Fruit fly (Drosophila melanogaster) whole organism, embryonic: Measurements from ENCODE around the gene Drgx.

ENCODE experiments used
- Atf-2 ChIP-seq: fragments of 200-800 bp; sonication (Bioruptor generic); optimal IDR thresholded peaks from 2 replicates; lab custom pipeline; 2016; ENCODE audit warnings: missing biosample characterization, missing genetic modification characterization
- BEAF-32 ChIP-seq: fragments of 200-800 bp; sonication (Bioruptor generic); optimal IDR thresholded peaks from 3 replicates; lab custom pipeline; 2017; ENCODE audit warnings: missing biosample characterization, missing genetic modification characterization, mild to moderate bottlenecking, moderate library complexity, missing genetic modification reagents
- Bteb2 ChIP-seq: fragments of 200-800 bp; sonication (Bioruptor generic); optimal IDR thresholded peaks from 2 replicates; lab custom pipeline; 2016; ENCODE audit warnings: missing biosample characterization, missing genetic modification characterization
- CG10274 ChIP-seq: fragments of 200-800 bp; sonication (Bioruptor generic); optimal IDR thresholded peaks from 3 replicates; lab custom pipeline; 2017; ENCODE audit warnings: missing biosample characterization, mild to moderate bottlenecking, missing genetic modification characterization
- CG10654 ChIP-seq: fragments of 200-800 bp; sonication (Bioruptor generic); optimal IDR thresholded peaks from 2 replicates; lab custom pipeline; 2016; ENCODE audit warnings: missing biosample characterization, missing genetic modification characterization
- CG12155 ChIP-seq: fragments of 200-800 bp; sonication (Bioruptor generic); optimal IDR thresholded peaks from 3 replicates; lab custom pipeline; 2016; ENCODE audit warnings: missing biosample characterization, missing genetic modification characterization
- CG15696 ChIP-seq: fragments of 200-800 bp; sonication (Bioruptor generic); optimal IDR thresholded peaks from 2 replicates; lab custom pipeline; 2019; ENCODE audit warnings: missing biosample characterization, mild to moderate bottlenecking, missing genetic modification characterization, moderate library complexity
- CG16863 ChIP-seq: fragments of 200-800 bp; sonication (Bioruptor generic); optimal IDR thresholded peaks from 3 replicates; lab custom pipeline; 2016; ENCODE audit warnings: missing biosample characterization, missing genetic modification characterization
- CG1832 ChIP-seq: fragments of 200-800 bp; sonication (Bioruptor generic); optimal IDR thresholded peaks from 2 replicates; lab custom pipeline; 2017; ENCODE audit warnings: missing biosample characterization, mild to moderate bottlenecking, missing genetic modification characterization, inconsistent platforms
- CG18599 ChIP-seq: fragments of 200-800 bp; sonication (Bioruptor generic); optimal IDR thresholded peaks from 3 replicates; lab custom pipeline; 2017; ENCODE audit warnings: missing biosample characterization, missing genetic modification characterization, mild to moderate bottlenecking, moderate library complexity, missing genetic modification reagents
- CG32532 ChIP-seq: fragments of 200-800 bp; sonication (Bioruptor generic); IDR thresholded peaks from 2 replicates; pipeline ENCODE4 v1.3.6; 2022; ENCODE audit warnings: missing biosample characterization, missing genetic modification characterization
- CG3838 ChIP-seq: fragments of 200-800 bp; sonication (Bioruptor generic); optimal IDR thresholded peaks from 3 replicates; lab custom pipeline; 2016; ENCODE audit warnings: missing biosample characterization, missing genetic modification characterization
- CG6765 ChIP-seq: fragments of 200-800 bp; sonication (Bioruptor generic); optimal IDR thresholded peaks from 3 replicates; lab custom pipeline; 2017; ENCODE audit warnings: missing biosample characterization, mild to moderate bottlenecking, missing genetic modification characterization
- CG7987 ChIP-seq: fragments of 200-800 bp; sonication (Bioruptor generic); optimal IDR thresholded peaks from 2 replicates; lab custom pipeline; 2018; ENCODE audit warnings: missing biosample characterization, mild to moderate bottlenecking, missing genetic modification characterization, moderate library complexity
- CG9437 ChIP-seq: fragments of 200-800 bp; sonication (Bioruptor generic); optimal IDR thresholded peaks from 2 replicates; lab custom pipeline; 2018; ENCODE audit warnings: missing biosample characterization, mild to moderate bottlenecking, missing genetic modification characterization
- CG9727 ChIP-seq: fragments of 200-800 bp; sonication (Bioruptor generic); optimal IDR thresholded peaks from 3 replicates; lab custom pipeline; 2017; ENCODE audit warnings: missing biosample characterization, mild to moderate bottlenecking, missing genetic modification characterization
- CTCF ChIP-seq: fragments of 200-800 bp; sonication (Bioruptor generic); optimal IDR thresholded peaks from 2 replicates; lab custom pipeline; 2017; ENCODE audit warnings: missing biosample characterization, mild to moderate bottlenecking, missing genetic modification characterization, moderate library complexity
- D ChIP-seq, 2 experiments: fragments of 200-800 bp in 1 of 2; fragments of >200 bp in 1 of 2; sonication (Bioruptor generic) in 1 of 2; optimal IDR thresholded peaks; 2 replicates in 1 of 2; 3 replicates in 1 of 2; lab custom pipeline; 2017; ENCODE audit warnings: mild to moderate bottlenecking in 1 of 2, missing biosample characterization in 1 of 2, missing genetic modification characterization in 1 of 2, missing genetic modification reagents in 1 of 2
- Dbx ChIP-seq: fragments of 200-800 bp; sonication (Bioruptor generic); IDR thresholded peaks from 3 replicates; pipeline ENCODE4 v1.3.6; 2022; ENCODE audit warnings: missing biosample characterization, missing genetic modification characterization
- Deaf1 ChIP-seq: fragments of 200-800 bp; optimal IDR thresholded peaks from 3 replicates; lab custom pipeline; 2019; ENCODE audit warnings: missing biosample characterization, mild to moderate bottlenecking, missing genetic modification characterization, moderate library complexity
- Dip2 ChIP-seq: fragments of 200-800 bp; sonication (Bioruptor generic); IDR thresholded peaks from 2 replicates; pipeline ENCODE4 v1.3.6; 2022; ENCODE audit warnings: missing biosample characterization, missing genetic modification characterization
- Dll ChIP-seq: fragments of 200-800 bp; sonication (Bioruptor generic); IDR thresholded peaks from 4 replicates; pipeline ENCODE4 v1.3.6; 2022; ENCODE audit warnings: missing biosample characterization, missing genetic modification characterization; ENCODE audit not compliant: partially characterized antibody
- Ets97D ChIP-seq: fragments of 200-800 bp; sonication (Bioruptor generic); optimal IDR thresholded peaks from 3 replicates; lab custom pipeline; 2016; ENCODE audit warnings: missing biosample characterization, missing genetic modification characterization
- Fer1 ChIP-seq: fragments of 200-800 bp; sonication (Bioruptor generic); optimal IDR thresholded peaks from 2 replicates; lab custom pipeline; 2017; ENCODE audit warnings: missing biosample characterization, mild to moderate bottlenecking, missing genetic modification characterization
- HHEX ChIP-seq: fragments of 200-800 bp; sonication (Bioruptor generic); optimal IDR thresholded peaks from 3 replicates; lab custom pipeline; 2017; ENCODE audit warnings: missing biosample characterization, mild to moderate bottlenecking, missing genetic modification characterization, missing genetic modification reagents
- Mes4 ChIP-seq: fragments of 200-800 bp; sonication (Bioruptor generic); optimal IDR thresholded peaks from 2 replicates; lab custom pipeline; 2016; ENCODE audit warnings: missing biosample characterization, missing genetic modification characterization
- Neu2 ChIP-seq: fragments of 200-800 bp; sonication (Bioruptor generic); optimal IDR thresholded peaks from 3 replicates; lab custom pipeline; 2016; ENCODE audit warnings: missing biosample characterization, missing genetic modification characterization, borderline replicate concordance
- Six4 ChIP-seq: fragments of 200-800 bp; sonication (Bioruptor generic); optimal IDR thresholded peaks from 2 replicates; lab custom pipeline; 2016; ENCODE audit warnings: missing biosample characterization, missing genetic modification characterization
- Spps ChIP-seq: fragments of 200-800 bp; sonication (Bioruptor generic); optimal IDR thresholded peaks from 2 replicates; lab custom pipeline; 2018; ENCODE audit warnings: missing biosample characterization, mild to moderate bottlenecking, missing genetic modification characterization
- bab2 ChIP-seq: fragments of 200-800 bp; sonication (Bioruptor generic); optimal IDR thresholded peaks from 2 replicates; lab custom pipeline; 2016; ENCODE audit warnings: missing biosample characterization, missing genetic modification characterization
- bowl ChIP-seq: fragments of 200-800 bp; sonication (Bioruptor generic); IDR thresholded peaks from 2 replicates; pipeline ENCODE4 v1.3.6; 2022; ENCODE audit warnings: missing biosample characterization, missing genetic modification characterization
- cg ChIP-seq: fragments of 200-800 bp; sonication (Bioruptor generic); optimal IDR thresholded peaks from 3 replicates; lab custom pipeline; 2019; ENCODE audit warnings: missing biosample characterization, mild to moderate bottlenecking, missing genetic modification characterization, moderate library complexity
- cwo ChIP-seq: fragments of 200-800 bp; sonication (Bioruptor generic); optimal IDR thresholded peaks from 3 replicates; lab custom pipeline; 2017; ENCODE audit warnings: missing biosample characterization, missing genetic modification characterization, mild to moderate bottlenecking, moderate library complexity, missing genetic modification reagents
- dm ChIP-seq: fragments of 200-800 bp; sonication (Bioruptor generic); optimal IDR thresholded peaks from 3 replicates; lab custom pipeline; 2016; ENCODE audit warnings: missing biosample characterization, missing genetic modification characterization
- fd3F ChIP-seq: fragments of 200-800 bp; sonication (Bioruptor generic); optimal IDR thresholded peaks from 2 replicates; lab custom pipeline; 2018; ENCODE audit warnings: missing biosample characterization, mild to moderate bottlenecking, missing genetic modification characterization, moderate library complexity
- grn ChIP-seq: fragments of 200-800 bp; sonication (Bioruptor generic); optimal IDR thresholded peaks from 3 replicates; lab custom pipeline; 2017; ENCODE audit warnings: missing biosample characterization, missing genetic modification characterization
- jing ChIP-seq: fragments of 200-800 bp; sonication (Bioruptor generic); optimal IDR thresholded peaks from 2 replicates; lab custom pipeline; 2018; ENCODE audit warnings: missing biosample characterization, mild to moderate bottlenecking, missing genetic modification characterization
- kay ChIP-seq: fragments of 200-800 bp; sonication (Bioruptor generic); optimal IDR thresholded peaks from 2 replicates; lab custom pipeline; 2016; ENCODE audit warnings: missing biosample characterization, missing genetic modification characterization
- lov ChIP-seq, 2 experiments: fragments of 200-800 bp in 1 of 2; fragments of >200 bp in 1 of 2; sonication (Bioruptor generic) in 1 of 2; IDR thresholded peaks in 1 of 2; optimal IDR thresholded peaks in 1 of 2; 2 replicates in 1 of 2; 3 replicates in 1 of 2; pipeline versions ENCODE4 v1.3.6 to Lab custom; 2017 to 2022; ENCODE audit warnings: missing biosample characterization in 1 of 2, missing genetic modification characterization in 1 of 2
- mirr ChIP-seq: fragments of 200-800 bp; sonication (Bioruptor generic); optimal IDR thresholded peaks from 3 replicates; lab custom pipeline; 2018; ENCODE audit warnings: missing biosample characterization, mild to moderate bottlenecking, missing genetic modification characterization
- nerfin-1 ChIP-seq: fragments of 200-800 bp; sonication (Bioruptor generic); optimal IDR thresholded peaks from 3 replicates; lab custom pipeline; 2019; ENCODE audit warnings: missing biosample characterization, mild to moderate bottlenecking, missing genetic modification characterization, moderate library complexity
- p53 ChIP-seq: fragments of 200-800 bp; sonication (Bioruptor generic); optimal IDR thresholded peaks from 2 replicates; lab custom pipeline; 2016; ENCODE audit warnings: missing biosample characterization, missing genetic modification characterization
- peb ChIP-seq: fragments of 200-800 bp; sonication (Bioruptor generic); IDR thresholded peaks from 2 replicates; pipeline ENCODE4 v1.3.6; 2022; ENCODE audit warnings: missing biosample characterization, missing genetic modification characterization
- rib ChIP-seq: fragments of 200-800 bp; sonication (Bioruptor generic); IDR thresholded peaks from 2 replicates; pipeline ENCODE4 v1.3.6; 2022; ENCODE audit warnings: missing biosample characterization, missing genetic modification characterization
- ro ChIP-seq: fragments of 200-800 bp; sonication (Bioruptor generic); IDR thresholded peaks from 2 replicates; pipeline ENCODE4 v1.3.6; 2022; ENCODE audit warnings: missing biosample characterization, missing genetic modification characterization
- slou ChIP-seq: fragments of 200-800 bp; sonication (Bioruptor generic); optimal IDR thresholded peaks from 3 replicates; lab custom pipeline; 2016; ENCODE audit warnings: missing biosample characterization, missing genetic modification characterization
- tio ChIP-seq: fragments of 200-800 bp; sonication (Bioruptor generic); optimal IDR thresholded peaks from 2 replicates; lab custom pipeline; 2017; ENCODE audit warnings: missing biosample characterization, missing genetic modification characterization, inconsistent platforms
- tll ChIP-seq, 2 experiments: fragments of 200-800 bp in 1 of 2; fragments of >200 bp in 1 of 2; sonication (Bioruptor generic) in 1 of 2; optimal IDR thresholded peaks; 2 replicates each; lab custom pipeline; 2017 to 2019; ENCODE audit warnings: missing biosample characterization in 2 of 2, missing genetic modification characterization in 2 of 2, mild to moderate bottlenecking in 1 of 2, moderate library complexity in 1 of 2
- toy ChIP-seq: fragments of 200-800 bp; sonication (Bioruptor generic); IDR thresholded peaks from 2 replicates; pipeline ENCODE4 v1.3.6; 2022; ENCODE audit warnings: missing biosample characterization, missing genetic modification characterization
- twi ChIP-seq: fragments of 200-800 bp; optimal IDR thresholded peaks from 2 replicates; lab custom pipeline; 2019; ENCODE audit warnings: missing biosample characterization, mild to moderate bottlenecking, missing genetic modification characterization, moderate library complexity
- unpg ChIP-seq: fragments of 200-800 bp; sonication (Bioruptor generic); optimal IDR thresholded peaks from 3 replicates; lab custom pipeline; 2018; ENCODE audit warnings: missing biosample characterization, mild to moderate bottlenecking, missing genetic modification characterization, moderate library complexity

The Drgx gene

dm6 chr2L:3639924-3640323, 22.6 kb upstream of the Drgx start (continued):
- TF ChIP-seq kay (GFP tag; lab: Kevin White, UChicago) (no peak), Fer1 (GFP tag; lab: Kevin White, UChicago) (peak; percentile 16), toy (GFP tag; lab: Robert Waterston, UW) (no peak), mirr (GFP tag; lab: Kevin White, UChicago) (peak; percentile 39), cwo (GFP tag; lab: Kevin White, UChicago) (peak; percentile 74), unpg (no peak), HHEX (GFP tag; lab: Kevin White, UChicago) (no peak), CG15696 (tag; lab: Kevin White, UChicago) (no peak), CG10654 (no peak), bab2 (GFP tag; lab: Kevin White, UChicago) (no peak), CG1832 (no peak), CG3838 (GFP tag; lab: Kevin White, UChicago) (no peak), Dbx (GFP tag; lab: Robert Waterston, UW) (0 out of 3 replicates have a peak, but pooled peaks have one; percentile 40), grn (GFP tag; lab: Kevin White, UChicago) (peak; percentile 88), BEAF-32 (GFP tag; lab: Kevin White, UChicago) (no peak), dm (GFP tag; lab: Kevin White, UChicago) (no peak), fd3F (GFP tag; lab: Kevin White, UChicago) (no peak), CTCF (no peak), Deaf1 (peak; percentile 97), CG12155 (GFP tag; lab: Kevin White, UChicago) (no peak), CG18599 (GFP tag; lab: Kevin White, UChicago) (peak; percentile 35), CG6765 (GFP tag; lab: Kevin White, UChicago) (peak; percentile 28), Six4 (GFP tag; lab: Kevin White, UChicago) (no peak), lov (optimal IDR thresholded peaks at IDR 0.05; lab: Kevin White, UChicago) (no peak), lov (GFP tag; IDR thresholded peaks at IDR 0.05; lab: Robert Waterston, UW) (no peak), CG10274 (GFP tag; lab: Kevin White, UChicago) (no peak), Bteb2 (GFP tag; lab: Kevin White, UChicago) (no peak), peb (GFP tag; lab: Robert Waterston, UW) (no peak), nerfin-1 (no peak), slou (GFP tag; lab: Kevin White, UChicago) (no peak), CG9437 (GFP tag; lab: Kevin White, UChicago) (no peak), Dll (no peak), tll (GFP tag; optimal IDR thresholded peaks at IDR 0.05; lab: Kevin White, UChicago) (no peak), p53 (GFP tag; lab: Kevin White, UChicago) (no peak), jing (no peak), Neu2 (no peak), CG16863 (GFP tag; lab: Kevin White, UChicago) (no peak), twi (no peak), rib (GFP tag; lab: Robert Waterston, UW) (no peak), Mes4 (GFP tag; lab: Kevin White, UChicago) (no peak), D (optimal IDR thresholded peaks at IDR 0.05; lab: Kevin White, UChicago) (no peak), D (GFP tag; optimal IDR thresholded peaks at IDR 0.05; lab: Kevin White, UChicago) (no peak), CG32532 (GFP tag; lab: Robert Waterston, UW) (no peak), Spps (tag; lab: Kevin White, UChicago) (no peak), ro (GFP tag; lab: Robert Waterston, UW) (no peak), Atf-2 (GFP tag; lab: Kevin White, UChicago) (no peak), cg (GFP tag; lab: Kevin White, UChicago) (peak; percentile 63), CG9727 (GFP tag; lab: Kevin White, UChicago) (no peak), Ets97D (no peak), bowl (no peak), CG7987 (GFP tag; lab: Kevin White, UChicago) (peak; percentile 8), Dip2 (GFP tag; lab: Robert Waterston, UW) (no peak), tio (GFP tag; lab: Kevin White, UChicago) (no peak)
